Fruit fly (Drosophila melanogaster) whole organism, embryonic: ENCODE results near the gene BomT3.

Source experiments
- Adf1 ChIP-seq: fragments of 200-800 bp; sonication (Bioruptor generic); IDR thresholded peaks from 2 replicates; pipeline ENCODE4 v1.3.6; 2022; ENCODE audit warnings: missing biosample characterization, missing genetic modification characterization
- Atf3 ChIP-seq: fragments of 200-800 bp; sonication (Bioruptor generic); optimal IDR thresholded peaks from 3 replicates; lab custom pipeline; 2016; ENCODE audit warnings: missing biosample characterization, missing genetic modification characterization
- Bdp1 ChIP-seq: fragments of 200-800 bp; sonication (Bioruptor generic); optimal IDR thresholded peaks from 3 replicates; lab custom pipeline; 2016; ENCODE audit warnings: missing biosample characterization, missing genetic modification characterization
- CG11093 ChIP-seq: fragments of 200-800 bp; sonication (Bioruptor generic); IDR thresholded peaks from 3 replicates; pipeline ENCODE4 v1.3.6; 2022; ENCODE audit warnings: missing biosample characterization, missing genetic modification characterization
- CG11560 ChIP-seq: fragments of 200-800 bp; sonication (Bioruptor generic); IDR thresholded peaks from 3 replicates; pipeline ENCODE4 v1.3.6; 2022; ENCODE audit warnings: missing biosample characterization, missing genetic modification characterization
- CG12071 ChIP-seq: fragments of 200-800 bp; sonication (Bioruptor generic); optimal IDR thresholded peaks from 3 replicates; lab custom pipeline; 2018; ENCODE audit warnings: missing biosample characterization, mild to moderate bottlenecking, missing genetic modification characterization
- CG12155 ChIP-seq: fragments of 200-800 bp; sonication (Bioruptor generic); optimal IDR thresholded peaks from 3 replicates; lab custom pipeline; 2016; ENCODE audit warnings: missing biosample characterization, missing genetic modification characterization
- CG15011 ChIP-seq: fragments of 200-800 bp; sonication (Bioruptor generic); optimal IDR thresholded peaks from 3 replicates; lab custom pipeline; 2018; ENCODE audit warnings: missing biosample characterization, mild to moderate bottlenecking, missing genetic modification characterization
- CG15514 ChIP-seq: fragments of 200-800 bp; sonication (Bioruptor generic); optimal IDR thresholded peaks from 3 replicates; lab custom pipeline; 2017; ENCODE audit warnings: missing biosample characterization, missing genetic modification characterization, mild to moderate bottlenecking, moderate library complexity, missing genetic modification reagents
- CG1602 ChIP-seq: fragments of 200-800 bp; sonication (Bioruptor generic); optimal IDR thresholded peaks from 3 replicates; lab custom pipeline; 2016; ENCODE audit warnings: missing biosample characterization, missing genetic modification characterization
- CG18476 ChIP-seq: fragments of 200-800 bp; sonication (Bioruptor generic); optimal IDR thresholded peaks from 2 replicates; lab custom pipeline; 2016; ENCODE audit warnings: missing biosample characterization, mild to moderate bottlenecking, missing genetic modification characterization
- CG18599 ChIP-seq: fragments of 200-800 bp; sonication (Bioruptor generic); optimal IDR thresholded peaks from 3 replicates; lab custom pipeline; 2017; ENCODE audit warnings: missing biosample characterization, missing genetic modification characterization, mild to moderate bottlenecking, moderate library complexity, missing genetic modification reagents
- CG2120 ChIP-seq: fragments of 200-800 bp; sonication (Bioruptor generic); optimal IDR thresholded peaks from 3 replicates; lab custom pipeline; 2016; ENCODE audit warnings: missing biosample characterization, missing genetic modification characterization
- CG2199 ChIP-seq: fragments of 200-800 bp; sonication (Bioruptor generic); IDR thresholded peaks from 3 replicates; pipeline ENCODE4 v1.3.6; 2022; ENCODE audit warnings: missing biosample characterization, missing genetic modification characterization
- CG30403 ChIP-seq: fragments of 200-800 bp; sonication (Bioruptor generic); optimal IDR thresholded peaks from 3 replicates; lab custom pipeline; 2016; ENCODE audit warnings: missing biosample characterization, missing genetic modification characterization
- CG31441 ChIP-seq: fragments of 200-800 bp; sonication (Bioruptor generic); IDR thresholded peaks from 2 replicates; pipeline ENCODE4 v1.3.6; 2022; ENCODE audit warnings: missing biosample characterization, missing genetic modification characterization
- CG4424 ChIP-seq: fragments of 200-800 bp; sonication (Bioruptor generic); optimal IDR thresholded peaks from 3 replicates; lab custom pipeline; 2016; ENCODE audit warnings: missing biosample characterization, missing genetic modification characterization
- CG6175 ChIP-seq: fragments of 200-800 bp; sonication (Bioruptor generic); IDR thresholded peaks from 3 replicates; pipeline ENCODE4 v1.3.6; 2022; ENCODE audit warnings: missing biosample characterization, missing genetic modification characterization
- CG6654 ChIP-seq: fragments of 200-800 bp; sonication (Bioruptor generic); optimal IDR thresholded peaks from 2 replicates; lab custom pipeline; 2017; ENCODE audit warnings: missing biosample characterization, mild to moderate bottlenecking, missing genetic modification characterization
- CG6813 ChIP-seq: fragments of 200-800 bp; sonication (Bioruptor generic); optimal IDR thresholded peaks from 2 replicates; lab custom pipeline; 2017; ENCODE audit warnings: missing biosample characterization, missing genetic modification characterization, mild to moderate bottlenecking, moderate library complexity, missing genetic modification reagents
- CG7372 ChIP-seq: fragments of 200-800 bp; sonication (Bioruptor generic); IDR thresholded peaks from 2 replicates; pipeline ENCODE4 v1.3.6; 2022; ENCODE audit warnings: missing biosample characterization, missing genetic modification characterization
- CG7786 ChIP-seq: fragments of 200-800 bp; sonication (Bioruptor generic); optimal IDR thresholded peaks from 2 replicates; lab custom pipeline; 2016; ENCODE audit warnings: missing biosample characterization, missing genetic modification characterization
- CG8388 ChIP-seq: fragments of 200-800 bp; sonication (Bioruptor generic); optimal IDR thresholded peaks from 2 replicates; lab custom pipeline; 2019; ENCODE audit warnings: missing biosample characterization, mild to moderate bottlenecking, missing genetic modification characterization, moderate library complexity
- Chrac-16 ChIP-seq: fragments of 200-800 bp; sonication (Bioruptor generic); optimal IDR thresholded peaks from 3 replicates; lab custom pipeline; 2016; ENCODE audit warnings: missing biosample characterization, missing genetic modification characterization
- Dip3 ChIP-seq: fragments of 200-800 bp; sonication (Bioruptor generic); optimal IDR thresholded peaks from 3 replicates; lab custom pipeline; 2016; ENCODE audit warnings: missing biosample characterization, missing genetic modification characterization
- ERR ChIP-seq: fragments of 200-800 bp; sonication (Bioruptor generic); optimal IDR thresholded peaks from 2 replicates; lab custom pipeline; 2016; ENCODE audit warnings: missing biosample characterization, missing genetic modification characterization
- H15 ChIP-seq: fragments of 200-800 bp; sonication (Bioruptor generic); IDR thresholded peaks from 3 replicates; pipeline ENCODE4 v1.3.6; 2022; ENCODE audit warnings: missing biosample characterization, missing genetic modification characterization
- HLH3B ChIP-seq: fragments of 200-800 bp; sonication (Bioruptor generic); IDR thresholded peaks from 2 replicates; pipeline ENCODE4 v1.3.6; 2022; ENCODE audit warnings: missing biosample characterization, missing genetic modification characterization
- HLH54F ChIP-seq: fragments of 200-800 bp; sonication (Bioruptor generic); optimal IDR thresholded peaks from 3 replicates; lab custom pipeline; 2016; ENCODE audit warnings: missing biosample characterization, missing genetic modification characterization
- Hmr ChIP-seq: fragments of 200-800 bp; sonication (Bioruptor generic); optimal IDR thresholded peaks from 3 replicates; lab custom pipeline; 2017; ENCODE audit warnings: mild to moderate bottlenecking, missing biosample characterization, missing genetic modification reagents, missing genetic modification characterization
- Hr39 ChIP-seq: fragments of >200 bp; optimal IDR thresholded peaks from 2 replicates; lab custom pipeline; 2017
- Hsf ChIP-seq: fragments of 200-800 bp; sonication (Bioruptor generic); optimal IDR thresholded peaks from 3 replicates; lab custom pipeline; 2016; ENCODE audit warnings: missing biosample characterization, missing genetic modification characterization
- Lim3 ChIP-seq: fragments of 200-800 bp; sonication (Bioruptor generic); IDR thresholded peaks from 2 replicates; pipeline ENCODE4 v1.3.6; 2022; ENCODE audit warnings: missing biosample characterization, missing genetic modification characterization
- NfI ChIP-seq: fragments of 200-800 bp; sonication (Bioruptor generic); optimal IDR thresholded peaks from 3 replicates; lab custom pipeline; 2018; ENCODE audit warnings: missing biosample characterization, mild to moderate bottlenecking, missing genetic modification characterization, moderate library complexity
- abd-A ChIP-seq: fragments of 200-800 bp; sonication (Bioruptor generic); optimal IDR thresholded peaks from 3 replicates; lab custom pipeline; 2019; ENCODE audit warnings: missing biosample characterization, mild to moderate bottlenecking, missing genetic modification characterization, moderate library complexity
- az2 ChIP-seq: fragments of 200-800 bp; sonication (Bioruptor generic); optimal IDR thresholded peaks from 3 replicates; lab custom pipeline; 2016; ENCODE audit warnings: missing biosample characterization, missing genetic modification characterization
- bcd ChIP-seq: fragments of 200-800 bp; sonication (Bioruptor generic); optimal IDR thresholded peaks from 2 replicates; lab custom pipeline; 2017; ENCODE audit warnings: missing biosample characterization, mild to moderate bottlenecking, missing genetic modification characterization
- bigmax ChIP-seq: fragments of 200-800 bp; sonication (Bioruptor generic); optimal IDR thresholded peaks from 2 replicates; lab custom pipeline; 2018; ENCODE audit warnings: missing biosample characterization, mild to moderate bottlenecking, missing genetic modification characterization
- cad ChIP-seq: fragments of >200 bp; optimal IDR thresholded peaks from 2 replicates; lab custom pipeline; 2017; ENCODE audit warnings: missing biosample characterization, missing genetic modification characterization
- chinmo ChIP-seq: fragments of 200-800 bp; sonication (Bioruptor generic); IDR thresholded peaks from 4 replicates; pipeline ENCODE4 v1.3.6; 2022; ENCODE audit warnings: missing biosample characterization, missing genetic modification characterization; ENCODE audit not compliant: partially characterized antibody
- cwo ChIP-seq: fragments of 200-800 bp; sonication (Bioruptor generic); optimal IDR thresholded peaks from 3 replicates; lab custom pipeline; 2017; ENCODE audit warnings: missing biosample characterization, missing genetic modification characterization, mild to moderate bottlenecking, moderate library complexity, missing genetic modification reagents
- fu2 ChIP-seq: fragments of 200-800 bp; sonication (Bioruptor generic); optimal IDR thresholded peaks from 2 replicates; lab custom pipeline; 2016; ENCODE audit warnings: missing biosample characterization, missing genetic modification characterization
- h ChIP-seq: fragments of >200 bp; optimal IDR thresholded peaks from 2 replicates; lab custom pipeline; 2017
- ham ChIP-seq: fragments of 200-800 bp; sonication (Bioruptor generic); IDR thresholded peaks from 2 replicates; pipeline ENCODE4 v1.3.6; 2022; ENCODE audit warnings: missing biosample characterization, missing genetic modification characterization
- hth ChIP-seq: fragments of >200 bp; optimal IDR thresholded peaks from 2 replicates; lab custom pipeline; 2017; ENCODE audit warnings: inconsistent platforms
- luna ChIP-seq: fragments of 200-800 bp; sonication (Bioruptor generic); optimal IDR thresholded peaks from 2 replicates; lab custom pipeline; 2016; ENCODE audit warnings: missing biosample characterization, missing genetic modification characterization
- org-1 ChIP-seq: fragments of 200-800 bp; sonication (Bioruptor generic); optimal IDR thresholded peaks from 2 replicates; lab custom pipeline; 2017; ENCODE audit warnings: missing biosample characterization, missing genetic modification characterization
- scrt ChIP-seq: fragments of 200-800 bp; sonication (Bioruptor generic); optimal IDR thresholded peaks from 2 replicates; lab custom pipeline; 2018; ENCODE audit warnings: missing biosample characterization, mild to moderate bottlenecking, missing genetic modification characterization, moderate library complexity
- sisA ChIP-seq: fragments of 200-800 bp; sonication (Bioruptor generic); IDR thresholded peaks from 2 replicates; pipeline ENCODE4 v1.3.6; 2022; ENCODE audit warnings: missing biosample characterization, missing genetic modification characterization
- ssp ChIP-seq: fragments of 200-800 bp; sonication (Bioruptor generic); IDR thresholded peaks from 2 replicates; pipeline ENCODE4 v1.3.6; 2022; ENCODE audit warnings: missing biosample characterization, missing genetic modification characterization
- tgo ChIP-seq: fragments of 200-800 bp; sonication (Bioruptor generic); IDR thresholded peaks from 3 replicates; pipeline ENCODE4 v1.3.6; 2022; ENCODE audit warnings: missing biosample characterization, missing genetic modification characterization
- tin ChIP-seq: fragments of 200-800 bp; sonication (Bioruptor generic); optimal IDR thresholded peaks from 3 replicates; lab custom pipeline; 2016; ENCODE audit warnings: missing biosample characterization, missing genetic modification characterization

Gene BomT3

DNA sequence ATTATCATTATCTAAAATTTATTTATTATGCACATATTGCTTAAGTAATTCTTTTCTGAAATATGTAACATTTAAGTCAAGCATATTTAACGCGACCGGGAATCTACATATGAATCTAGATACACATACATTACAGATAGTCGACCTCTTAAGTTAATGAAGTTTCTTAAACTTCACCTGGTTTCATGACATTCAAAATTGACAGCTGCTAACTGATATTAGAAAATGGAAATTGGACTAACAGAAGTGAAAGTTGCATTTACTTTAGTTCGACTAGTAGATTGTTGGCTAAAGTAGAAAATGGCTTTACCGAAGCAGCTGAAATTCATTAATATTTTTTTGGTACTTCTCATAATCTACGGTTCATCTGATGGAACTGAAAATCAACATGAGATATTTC, 26.9 kb upstream of the BomT3 start, which contains the start of gene Ir94a:
TSS of gene Ir94a (plus strand) at position 301 of the 400 bp plus-strand sequence.
- TF ChIP-seq sisA (GFP tag; lab: Robert Waterston, UW) (no peak), Hsf (GFP tag; lab: Kevin White, UChicago) (no peak), hth (no peak), CG15011 (GFP tag; lab: Kevin White, UChicago) (no peak), ham (GFP tag; lab: Robert Waterston, UW) (no peak), tgo (GFP tag; lab: Robert Waterston, UW) (no peak), Lim3 (GFP tag; lab: Robert Waterston, UW) (no peak), Chrac-16 (GFP tag; lab: Kevin White, UChicago) (no peak), Hr39 (no peak), CG6813 (GFP tag; lab: Kevin White, UChicago) (no peak), abd-A (tag; lab: Kevin White, UChicago) (no peak), h (lab: Kevin White, UChicago) (no peak), fu2 (GFP tag; lab: Kevin White, UChicago) (no peak), CG1602 (GFP tag; lab: Kevin White, UChicago) (no peak)

- TF ChIP-seq cad, result no peak
- TF ChIP-seq CG11093, result 0 out of 3 replicates have a peak, but pooled peaks have one; percentile 44
- TF ChIP-seq az2, result no peak
- peak; percentile 67 for TF ChIP-seq CG2120 (GFP tag; lab: Kevin White, UChicago)
- TF ChIP-seq CG11560 (tag; lab: Robert Waterston, UW), result no peak
- TF ChIP-seq CG7372, result 0 out of 2 replicates have a peak, but pooled peaks have one; percentile 29
- TF ChIP-seq CG7786 (GFP tag; lab: Kevin White, UChicago), result no peak
- peak; percentile 30 for TF ChIP-seq CG8388 (GFP tag; lab: Kevin White, UChicago)
- peak; percentile 76 for TF ChIP-seq Hmr (GFP tag; lab: Kevin White, UChicago)
- TF ChIP-seq CG2199 (GFP tag; lab: Robert Waterston, UW), result no peak
- peak; percentile 92 for TF ChIP-seq CG18599
- TF ChIP-seq Bdp1 (GFP tag; lab: Kevin White, UChicago), result no peak
- TF ChIP-seq CG4424 (GFP tag; lab: Kevin White, UChicago), result peak; percentile 58
- TF ChIP-seq scrt (GFP tag; lab: Kevin White, UChicago), result peak; percentile 65
- no peak; the same call in 1 of the 2 replicates for TF ChIP-seq CG31441
- peak; percentile 36 for TF ChIP-seq org-1 (GFP tag; lab: Kevin White, UChicago)
- peak; percentile 5 for TF ChIP-seq CG6654 (GFP tag; lab: Kevin White, UChicago)
- no peak for TF ChIP-seq luna (GFP tag; lab: Kevin White, UChicago)
- peak; percentile 48 for TF ChIP-seq bcd
- peak; percentile 83 for TF ChIP-seq CG12071 (GFP tag; lab: Kevin White, UChicago)
- peak; percentile 14 for TF ChIP-seq CG18476 (GFP tag; lab: Kevin White, UChicago)
- TF ChIP-seq ssp (GFP tag; lab: Robert Waterston, UW), result no peak
- no peak for TF ChIP-seq chinmo
- TF ChIP-seq CG30403 (GFP tag; lab: Kevin White, UChicago), result peak; percentile 48
- no peak for TF ChIP-seq Adf1 (GFP tag; lab: Robert Waterston, UW)
- TF ChIP-seq cwo, result peak; percentile 71
- TF ChIP-seq CG15514 (GFP tag; lab: Kevin White, UChicago), result peak; percentile 46
- TF ChIP-seq Dip3, result no peak
- no peak for TF ChIP-seq Atf3 (GFP tag; lab: Kevin White, UChicago)
- no peak for TF ChIP-seq Chrac-16 (GFP tag; lab: Kevin White, UChicago)
- TF ChIP-seq H15 (GFP tag; lab: Robert Waterston, UW), result no peak
- TF ChIP-seq HLH3B (GFP tag; lab: Robert Waterston, UW), result peak; percentile 55; the same call in 1 of the 2 replicates
- peak; percentile 24 for TF ChIP-seq NfI (GFP tag; lab: Kevin White, UChicago)
- TF ChIP-seq CG6175, result no peak
- no peak for TF ChIP-seq CG12155 (GFP tag; lab: Kevin White, UChicago)
- TF ChIP-seq HLH54F (GFP tag; lab: Kevin White, UChicago), result peak; percentile 2
- peak; percentile 36 for TF ChIP-seq tin (GFP tag; lab: Kevin White, UChicago)
- no peak for TF ChIP-seq bigmax (GFP tag; lab: Kevin White, UChicago)
- TF ChIP-seq ERR (GFP tag; lab: Kevin White, UChicago), result no peak
Observed at dm6 chr3R:22108316-22108715, 22.1 kb upstream of the BomT3 start.
